Worm (Caenorhabditis elegans): ENCODE measurements around the gene crt-1.

ce11 chrV:6128355-6128754, 28.0 kb upstream of the crt-1 start:
- TF ChIP-seq ceh-82 (tag; optimal IDR thresholded peaks at IDR 0.05), result no peak
- TF ChIP-seq lin-39 (tag; optimal IDR thresholded peaks at IDR 0.05), result no peak
- no peak for TF ChIP-seq egl-27 (tag; optimal IDR thresholded peaks at IDR 0.05)
- no peak for TF ChIP-seq skn-1 (tag; optimal IDR thresholded peaks at IDR 0.05)
- no peak for TF ChIP-seq fos-1 (tag; optimal IDR thresholded peaks at IDR 0.05)
- no peak for TF ChIP-seq snpc-4 (tag; optimal IDR thresholded peaks at IDR 0.05)
- TF ChIP-seq mab-5 (tag; optimal IDR thresholded peaks at IDR 0.05), result no peak
- TF ChIP-seq nhr-21 (tag; optimal IDR thresholded peaks at IDR 0.05), result no peak
- no peak for TF ChIP-seq elt-3 (tag; optimal IDR thresholded peaks at IDR 0.05)
- TF ChIP-seq ztf-11 (tag; optimal IDR thresholded peaks at IDR 0.05), result no peak

Measured in whole organism, L2 larva.